Fruit fly (Drosophila melanogaster) whole organism, embryonic: Measurements from ENCODE around the gene Ccz1.

ENCODE experiments used
- BtbVII ChIP-seq: fragments of 200-800 bp; sonication (Bioruptor generic); optimal IDR thresholded peaks from 3 replicates; lab custom pipeline; 2017; ENCODE audit warnings: missing biosample characterization, mild to moderate bottlenecking, missing genetic modification characterization
- CG10431 ChIP-seq: fragments of 200-800 bp; sonication (Bioruptor generic); optimal IDR thresholded peaks from 3 replicates; lab custom pipeline; 2018; ENCODE audit warnings: missing biosample characterization, mild to moderate bottlenecking, missing genetic modification characterization
- CG15514 ChIP-seq: fragments of 200-800 bp; sonication (Bioruptor generic); optimal IDR thresholded peaks from 3 replicates; lab custom pipeline; 2017; ENCODE audit warnings: missing biosample characterization, missing genetic modification characterization, mild to moderate bottlenecking, moderate library complexity, missing genetic modification reagents
- CG15696 ChIP-seq: fragments of 200-800 bp; sonication (Bioruptor generic); optimal IDR thresholded peaks from 2 replicates; lab custom pipeline; 2019; ENCODE audit warnings: missing biosample characterization, mild to moderate bottlenecking, missing genetic modification characterization, moderate library complexity
- CG1603 ChIP-seq: fragments of 200-800 bp; sonication (Bioruptor generic); optimal IDR thresholded peaks from 2 replicates; lab custom pipeline; 2019; ENCODE audit warnings: missing biosample characterization, mild to moderate bottlenecking, missing genetic modification characterization, moderate library complexity
- CG16813 ChIP-seq: fragments of 200-800 bp; sonication (Bioruptor generic); IDR thresholded peaks from 3 replicates; pipeline ENCODE4 v1.3.6; 2022; ENCODE audit warnings: missing biosample characterization, missing genetic modification characterization; ENCODE audit not compliant: partially characterized antibody
- CG17829 ChIP-seq: fragments of 200-800 bp; optimal IDR thresholded peaks from 2 replicates; lab custom pipeline; 2019; ENCODE audit warnings: missing biosample characterization, mild to moderate bottlenecking, missing genetic modification characterization, moderate library complexity
- CG30431 ChIP-seq: fragments of 200-800 bp; sonication (Bioruptor generic); optimal IDR thresholded peaks from 2 replicates; lab custom pipeline; 2017; ENCODE audit warnings: missing biosample characterization, missing genetic modification characterization
- CG33213 ChIP-seq: fragments of 200-800 bp; sonication (Bioruptor generic); optimal IDR thresholded peaks from 3 replicates; lab custom pipeline; 2016; ENCODE audit warnings: missing biosample characterization, missing genetic modification characterization
- CG4854 ChIP-seq: fragments of 200-800 bp; sonication (Bioruptor generic); optimal IDR thresholded peaks from 2 replicates; lab custom pipeline; 2016; ENCODE audit warnings: missing biosample characterization, missing genetic modification characterization, inconsistent platforms
- CG6175 ChIP-seq: fragments of 200-800 bp; sonication (Bioruptor generic); IDR thresholded peaks from 3 replicates; pipeline ENCODE4 v1.3.6; 2022; ENCODE audit warnings: missing biosample characterization, missing genetic modification characterization
- CG7271 ChIP-seq: fragments of 200-800 bp; sonication (Bioruptor generic); optimal IDR thresholded peaks from 2 replicates; lab custom pipeline; 2018; ENCODE audit warnings: missing biosample characterization, mild to moderate bottlenecking, missing genetic modification characterization, moderate library complexity
- CG7372 ChIP-seq: fragments of 200-800 bp; sonication (Bioruptor generic); IDR thresholded peaks from 2 replicates; pipeline ENCODE4 v1.3.6; 2022; ENCODE audit warnings: missing biosample characterization, missing genetic modification characterization
- CG7928 ChIP-seq: fragments of 200-800 bp; sonication (Bioruptor generic); optimal IDR thresholded peaks from 2 replicates; lab custom pipeline; 2017; ENCODE audit warnings: missing biosample characterization, mild to moderate bottlenecking, missing genetic modification characterization
- CG8765 ChIP-seq: fragments of 200-800 bp; sonication (Bioruptor generic); IDR thresholded peaks from 2 replicates; pipeline ENCODE4 v1.3.6; 2022; ENCODE audit warnings: missing biosample characterization, missing genetic modification characterization
- CG9609 ChIP-seq: fragments of 200-800 bp; sonication (Bioruptor generic); optimal IDR thresholded peaks from 3 replicates; lab custom pipeline; 2016; ENCODE audit warnings: missing biosample characterization, missing genetic modification characterization
- CG9932 ChIP-seq: fragments of 200-800 bp; sonication (Bioruptor generic); IDR thresholded peaks from 2 replicates; pipeline ENCODE4 v1.3.6; 2022; ENCODE audit warnings: missing biosample characterization, missing genetic modification characterization
- Dad ChIP-seq: fragments of 200-800 bp; sonication (Bioruptor generic); optimal IDR thresholded peaks from 3 replicates; lab custom pipeline; 2016; ENCODE audit warnings: missing biosample characterization, missing genetic modification characterization
- Doc3 ChIP-seq: fragments of 200-800 bp; sonication (Bioruptor generic); IDR thresholded peaks from 3 replicates; pipeline ENCODE4 v1.3.6; 2022; ENCODE audit warnings: missing biosample characterization, missing genetic modification characterization; ENCODE audit not compliant: partially characterized antibody
- Dp ChIP-seq: fragments of 200-800 bp; sonication (Bioruptor generic); optimal IDR thresholded peaks from 2 replicates; lab custom pipeline; 2018; ENCODE audit warnings: missing biosample characterization, mild to moderate bottlenecking, missing genetic modification characterization, moderate library complexity
- Ets97D ChIP-seq: fragments of 200-800 bp; sonication (Bioruptor generic); optimal IDR thresholded peaks from 3 replicates; lab custom pipeline; 2016; ENCODE audit warnings: missing biosample characterization, missing genetic modification characterization
- Fer3 ChIP-seq: fragments of 200-800 bp; sonication (Bioruptor generic); optimal IDR thresholded peaks from 2 replicates; lab custom pipeline; 2018; ENCODE audit warnings: missing biosample characterization, mild to moderate bottlenecking, missing genetic modification characterization, moderate library complexity
- H15 ChIP-seq: fragments of 200-800 bp; sonication (Bioruptor generic); IDR thresholded peaks from 3 replicates; pipeline ENCODE4 v1.3.6; 2022; ENCODE audit warnings: missing biosample characterization, missing genetic modification characterization
- HmgZ ChIP-seq: fragments of 200-800 bp; sonication (Bioruptor generic); optimal IDR thresholded peaks from 2 replicates; lab custom pipeline; 2018; ENCODE audit warnings: missing biosample characterization, mild to moderate bottlenecking, missing genetic modification characterization
- Hmx ChIP-seq: fragments of 200-800 bp; sonication (Bioruptor generic); optimal IDR thresholded peaks from 2 replicates; lab custom pipeline; 2016; ENCODE audit warnings: missing biosample characterization, missing genetic modification characterization
- Hr78 ChIP-seq, 2 experiments: fragments of 200-800 bp in 1 of 2; fragments of >200 bp in 1 of 2; sonication (Bioruptor generic) in 1 of 2; optimal IDR thresholded peaks; 2 replicates each; lab custom pipeline; 2017 to 2019; ENCODE audit warnings: missing biosample characterization in 2 of 2, missing genetic modification characterization in 2 of 2, mild to moderate bottlenecking in 1 of 2, moderate library complexity in 1 of 2
- Jarid2 ChIP-seq: fragments of 200-800 bp; sonication (Bioruptor generic); optimal IDR thresholded peaks from 3 replicates; lab custom pipeline; 2017; ENCODE audit warnings: mild to moderate bottlenecking, missing biosample characterization, missing genetic modification reagents, missing genetic modification characterization
- Med ChIP-seq: fragments of 200-800 bp; sonication (Bioruptor generic); peaks from one replicate; lab custom pipeline; 2016; ENCODE audit warnings: missing biosample characterization, missing genetic modification characterization, mild to moderate bottlenecking, inconsistent platforms, moderate library complexity
- Myb ChIP-seq: fragments of 200-800 bp; sonication (Bioruptor generic); optimal IDR thresholded peaks from 2 replicates; lab custom pipeline; 2016; ENCODE audit warnings: missing biosample characterization, missing genetic modification characterization
- NC2β ChIP-seq: fragments of 200-800 bp; sonication (Bioruptor generic); optimal IDR thresholded peaks from 2 replicates; lab custom pipeline; 2016; ENCODE audit warnings: missing biosample characterization, missing genetic modification characterization
- Rfx ChIP-seq: fragments of 200-800 bp; sonication (Bioruptor generic); IDR thresholded peaks from 2 replicates; pipeline ENCODE4 v1.3.6; 2022; ENCODE audit warnings: missing biosample characterization, missing genetic modification characterization
- Sin3A ChIP-seq: fragments of >200 bp; optimal IDR thresholded peaks from 2 replicates; lab custom pipeline; 2018
- Six4 ChIP-seq: fragments of 200-800 bp; sonication (Bioruptor generic); optimal IDR thresholded peaks from 2 replicates; lab custom pipeline; 2016; ENCODE audit warnings: missing biosample characterization, missing genetic modification characterization
- bsh ChIP-seq, 2 experiments: fragments of 200-800 bp; sonication (Bioruptor generic); optimal IDR thresholded peaks; 2 replicates each; lab custom pipeline; 2017 to 2018; ENCODE audit warnings: mild to moderate bottlenecking in 2 of 2, missing biosample characterization in 2 of 2, missing genetic modification characterization in 2 of 2, moderate library complexity in 1 of 2
- btn ChIP-seq: fragments of 200-800 bp; sonication (Bioruptor generic); optimal IDR thresholded peaks from 2 replicates; lab custom pipeline; 2016; ENCODE audit warnings: missing biosample characterization, missing genetic modification characterization
- cad ChIP-seq: fragments of >200 bp; optimal IDR thresholded peaks from 2 replicates; lab custom pipeline; 2017; ENCODE audit warnings: missing biosample characterization, missing genetic modification characterization
- crp ChIP-seq, 2 experiments: fragments of 200-800 bp; sonication (Bioruptor generic); optimal IDR thresholded peaks; 2 replicates in 1 of 2; 3 replicates in 1 of 2; lab custom pipeline; 2017; ENCODE audit warnings: missing biosample characterization in 2 of 2, missing genetic modification characterization in 2 of 2, mild to moderate bottlenecking in 1 of 2, moderate library complexity in 1 of 2
- cwo ChIP-seq: fragments of 200-800 bp; sonication (Bioruptor generic); optimal IDR thresholded peaks from 3 replicates; lab custom pipeline; 2017; ENCODE audit warnings: missing biosample characterization, missing genetic modification characterization, mild to moderate bottlenecking, moderate library complexity, missing genetic modification reagents
- dati ChIP-seq: fragments of 200-800 bp; sonication (Bioruptor generic); IDR thresholded peaks from 2 replicates; pipeline ENCODE4 v1.3.6; 2022; ENCODE audit warnings: missing biosample characterization, missing genetic modification characterization
- gfzf ChIP-seq: fragments of 200-800 bp; sonication (Bioruptor generic); optimal IDR thresholded peaks from 2 replicates; lab custom pipeline; 2016; ENCODE audit warnings: missing biosample characterization, mild to moderate bottlenecking, missing genetic modification characterization, moderate library complexity
- grn ChIP-seq: fragments of 200-800 bp; sonication (Bioruptor generic); optimal IDR thresholded peaks from 3 replicates; lab custom pipeline; 2017; ENCODE audit warnings: missing biosample characterization, missing genetic modification characterization
- kah ChIP-seq: fragments of 200-800 bp; sonication (Bioruptor generic); optimal IDR thresholded peaks from 2 replicates; lab custom pipeline; 2018; ENCODE audit warnings: missing biosample characterization, mild to moderate bottlenecking, missing genetic modification characterization
- klu ChIP-seq: fragments of 200-800 bp; sonication (Bioruptor generic); IDR thresholded peaks from 2 replicates; pipeline ENCODE4 v1.3.6; 2022; ENCODE audit warnings: missing biosample characterization, missing genetic modification characterization
- kni ChIP-seq: fragments of 200-800 bp; sonication (Bioruptor generic); optimal IDR thresholded peaks from 3 replicates; lab custom pipeline; 2017; ENCODE audit warnings: mild to moderate bottlenecking, missing biosample characterization, missing genetic modification reagents, missing genetic modification characterization
- mirr ChIP-seq: fragments of 200-800 bp; sonication (Bioruptor generic); optimal IDR thresholded peaks from 3 replicates; lab custom pipeline; 2018; ENCODE audit warnings: missing biosample characterization, mild to moderate bottlenecking, missing genetic modification characterization
- nerfin-1 ChIP-seq: fragments of 200-800 bp; sonication (Bioruptor generic); optimal IDR thresholded peaks from 3 replicates; lab custom pipeline; 2019; ENCODE audit warnings: missing biosample characterization, mild to moderate bottlenecking, missing genetic modification characterization, moderate library complexity
- nmo ChIP-seq: fragments of 200-800 bp; sonication (Bioruptor generic); optimal IDR thresholded peaks from 2 replicates; lab custom pipeline; 2018; ENCODE audit warnings: missing biosample characterization, mild to moderate bottlenecking, missing genetic modification characterization, moderate library complexity
- pros ChIP-seq: fragments of 200-800 bp; sonication (Bioruptor generic); optimal IDR thresholded peaks from 3 replicates; lab custom pipeline; 2019; ENCODE audit warnings: missing biosample characterization, mild to moderate bottlenecking, missing genetic modification characterization, moderate library complexity
- sob ChIP-seq: fragments of 200-800 bp; sonication (Bioruptor generic); IDR thresholded peaks from 2 replicates; pipeline ENCODE4 v1.3.6; 2022; ENCODE audit warnings: missing biosample characterization, missing genetic modification characterization
- twi ChIP-seq: fragments of 200-800 bp; optimal IDR thresholded peaks from 2 replicates; lab custom pipeline; 2019; ENCODE audit warnings: missing biosample characterization, mild to moderate bottlenecking, missing genetic modification characterization, moderate library complexity

Gene Ccz1

dm6 chr3L:3896553-3897034, 2.4 kb downstream of the Ccz1 start, which contains the start of the genes Gr63a and Lamtor4:
Gr63a (minus strand) TSS chr3L:3896603.
Lamtor4 (plus strand) TSS chr3L:3896900.
- peak; percentile 72 for TF ChIP-seq nerfin-1 (tag; lab: Kevin White, UChicago)
- no peak for TF ChIP-seq crp (GFP tag; optimal IDR thresholded peaks at IDR 0.05; lab: Kevin White, UChicago)
- no peak for TF ChIP-seq dati (GFP tag; lab: Robert Waterston, UW)
- TF ChIP-seq mirr (GFP tag; lab: Kevin White, UChicago): peak; percentile 6
- no peak for TF ChIP-seq twi (tag; lab: Kevin White, UChicago)
- no peak for TF ChIP-seq CG6175 (GFP tag; lab: Robert Waterston, UW)
- TF ChIP-seq Fer3 (tag; lab: Kevin White, UChicago): no peak
- no peak for TF ChIP-seq bsh (GFP tag; optimal IDR thresholded peaks at IDR 0.05; lab: Kevin White, UChicago)
- no peak for TF ChIP-seq CG7372 (GFP tag; lab: Robert Waterston, UW)
- TF ChIP-seq CG7928 (GFP tag; lab: Kevin White, UChicago): no peak
- no peak for TF ChIP-seq CG4854 (GFP tag; lab: Kevin White, UChicago)
- no peak for TF ChIP-seq CG8765 (GFP tag; lab: Robert Waterston, UW)
- peak; percentile 98 for TF ChIP-seq Dp (GFP tag; lab: Kevin White, UChicago)
- peak; percentile 18 for TF ChIP-seq Dad (GFP tag; lab: Kevin White, UChicago)
- peak; percentile 36; the same call in 1 of the 2 replicates for TF ChIP-seq klu (GFP tag; lab: Robert Waterston, UW)
- peak; percentile 61 for TF ChIP-seq CG33213
- TF ChIP-seq CG15514 (GFP tag; lab: Kevin White, UChicago): peak; percentile 55
- TF ChIP-seq CG30431: no peak
- TF ChIP-seq Six4 (GFP tag; lab: Kevin White, UChicago): no peak
- no peak for TF ChIP-seq Doc3 (GFP tag; lab: Robert Waterston, UW)
- peak; percentile 73 for TF ChIP-seq Ets97D (GFP tag; lab: Kevin White, UChicago)
- TF ChIP-seq NC2β (GFP tag; lab: Kevin White, UChicago): peak; percentile 37
- no peak for TF ChIP-seq Jarid2
- TF ChIP-seq Sin3A (lab: Kevin White, UChicago): peak; percentile 42
- TF ChIP-seq nmo (GFP tag; lab: Kevin White, UChicago): peak; percentile 38
- peak; percentile 18 for TF ChIP-seq CG17829 (tag; lab: Kevin White, UChicago)
- TF ChIP-seq Med (GFP tag; lab: Kevin White, UChicago): peak; percentile 91
- peak; percentile 24 for TF ChIP-seq btn (GFP tag; lab: Kevin White, UChicago)
- no peak for TF ChIP-seq Hmx (GFP tag; lab: Kevin White, UChicago)
- no peak for TF ChIP-seq CG10431
- TF ChIP-seq Rfx: peak; percentile 60
- peak; percentile 46; the same call in 1 of the 2 replicates for TF ChIP-seq CG9932 (GFP tag; lab: Robert Waterston, UW)
- TF ChIP-seq H15 (GFP tag; lab: Robert Waterston, UW): no peak
- TF ChIP-seq kni (GFP tag; lab: Kevin White, UChicago): peak; percentile 16
- TF ChIP-seq Hr78 (GFP tag; optimal IDR thresholded peaks at IDR 0.05; lab: Kevin White, UChicago): no peak
- TF ChIP-seq CG7271 (tag; lab: Kevin White, UChicago): no peak
- TF ChIP-seq pros (GFP tag; lab: Kevin White, UChicago): no peak
- peak; percentile 85 for TF ChIP-seq gfzf (GFP tag; lab: Kevin White, UChicago)
- no peak for TF ChIP-seq CG9609 (GFP tag; lab: Kevin White, UChicago)
- TF ChIP-seq CG15696 (tag; lab: Kevin White, UChicago): no peak
- TF ChIP-seq kah (GFP tag; lab: Kevin White, UChicago): no peak
- no peak for TF ChIP-seq cwo (GFP tag; lab: Kevin White, UChicago)
- peak; percentile 25 for TF ChIP-seq grn
- no peak for TF ChIP-seq BtbVII (GFP tag; lab: Kevin White, UChicago)
- TF ChIP-seq sob (GFP tag; lab: Robert Waterston, UW): peak; percentile 24; the same call in 1 of the 2 replicates
- TF ChIP-seq CG16813: no peak
- TF ChIP-seq Myb (GFP tag; lab: Kevin White, UChicago): peak; percentile 47
- no peak for TF ChIP-seq cad (GFP tag; lab: Kevin White, UChicago)
- TF ChIP-seq HmgZ (tag; lab: Kevin White, UChicago): peak; percentile 64
- peak; percentile 69 for TF ChIP-seq CG1603
